Worm (Caenorhabditis elegans): Measurements from ENCODE around the gene cct-7.

DNA sequence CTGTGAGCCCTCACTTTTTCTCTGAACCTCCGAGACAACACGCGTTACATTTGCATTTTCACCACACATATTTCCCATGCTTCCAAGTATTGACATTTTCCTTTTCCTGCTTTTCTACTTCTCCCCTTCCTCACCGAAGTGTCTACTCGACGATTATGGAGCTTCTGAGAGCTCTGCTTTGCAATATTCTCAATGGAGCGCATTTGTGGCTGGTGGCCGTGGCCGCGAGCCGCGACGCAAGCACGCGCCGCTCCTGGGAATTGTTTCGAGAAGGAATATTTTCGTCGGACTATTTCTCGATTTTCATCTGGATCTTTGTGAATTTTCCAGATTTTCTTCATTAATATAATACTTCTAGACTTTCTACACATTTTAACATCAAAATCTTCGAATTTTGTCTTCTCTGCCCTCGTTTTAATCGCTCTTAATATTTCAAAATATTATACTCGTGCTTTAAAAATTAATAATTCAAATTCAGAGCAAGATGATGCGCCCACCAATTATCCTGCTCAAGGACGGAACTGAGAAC lies at the start of gene cct-7, which contains the start of gene T10B5.4:
- TF ChIP-seq ama-1 (optimal IDR thresholded peaks at IDR 0.05), result no peak
- TF ChIP-seq skn-1 (tag; optimal IDR thresholded peaks at IDR 0.05), result no peak
- peak; percentile 36 for TF ChIP-seq nhr-237 (tag; optimal IDR thresholded peaks at IDR 0.05)
- TF ChIP-seq daf-12 (tag; optimal IDR thresholded peaks at IDR 0.05), result no peak
- TF ChIP-seq ceh-28 (tag; optimal IDR thresholded peaks at IDR 0.05), result no peak
- TF ChIP-seq mes-2 (tag; optimal IDR thresholded peaks at IDR 0.05; ENCODE audit: poor library complexity, severe bottlenecking), result peak; percentile 96
- TF ChIP-seq lin-1 (GFP tag; IDR thresholded peaks at IDR 0.05), result 0 out of 2 replicates have a peak, but pooled peaks have one; percentile 22
- TF ChIP-seq Y5F2A.4 (GFP tag; optimal IDR thresholded peaks at IDR 0.05), result no peak
- TF ChIP-seq mdt-29 (GFP tag; IDR thresholded peaks at IDR 0.05), result peak; percentile 67
- no peak for TF ChIP-seq lir-3 (tag; optimal IDR thresholded peaks at IDR 0.05)
- no peak for TF ChIP-seq mxl-2 (GFP tag; conservative IDR thresholded peaks at IDR 0.05)
- peak; percentile 76 for TF ChIP-seq arid-1 (GFP tag; conservative IDR thresholded peaks at IDR 0.05)
- TF ChIP-seq unc-39 (tag; optimal IDR thresholded peaks at IDR 0.05), result no peak
- peak; percentile 98 for TF ChIP-seq fkh-10 (GFP tag; optimal IDR thresholded peaks at IDR 0.05)
